Worm (Caenorhabditis elegans) whole organism, young adult: ENCODE data around the gene F33D4.4.

Experiments used
- B0035.1 ChIP-seq: sonication (generic microtip); optimal IDR thresholded peaks from 2 replicates; lab custom pipeline; 2016; ENCODE audit warnings: missing genetic modification characterization, mild to moderate bottlenecking, missing compliant biosample characterization, missing genotype, missing genetic modification reagents
- C06A6.2 ChIP-seq: fragments of 200-800 bp; sonication (Bioruptor generic); conservative IDR thresholded peaks from 2 replicates; pipeline ENCODE4 v1.3.6; 2022; ENCODE audit warnings: missing genetic modification characterization, missing compliant biosample characterization
- F37B4.10 ChIP-seq: fragments of 200-800 bp; sonication (Bioruptor generic); IDR thresholded peaks from 2 replicates; pipeline ENCODE4 v1.3.6; 2022; ENCODE audit warnings: missing genetic modification characterization, missing compliant biosample characterization
- F39B2.1 ChIP-seq: fragments of 200-800 bp; sonication (Bioruptor generic); IDR thresholded peaks from 2 replicates; pipeline ENCODE4 v1.3.6; 2022; ENCODE audit warnings: missing genetic modification reagents, missing genetic modification characterization, missing compliant biosample characterization
- K11D2.4 ChIP-seq: fragments of 200-800 bp; sonication (Bioruptor generic); IDR thresholded peaks from 2 replicates; pipeline ENCODE4 v1.3.6; 2022; ENCODE audit warnings: missing genetic modification reagents, missing genetic modification characterization, missing compliant biosample characterization
- T26A5.8 ChIP-seq: sonication (generic microtip); optimal IDR thresholded peaks from 2 replicates; lab custom pipeline; 2016; ENCODE audit warnings: missing genetic modification characterization, missing compliant biosample characterization
- Y53F4B.3 ChIP-seq: fragments of 200-800 bp; sonication (Bioruptor generic); IDR thresholded peaks from 2 replicates; pipeline ENCODE4 v1.3.6; 2022; ENCODE audit warnings: missing genetic modification reagents, missing genetic modification characterization, missing compliant biosample characterization
- akir-1 ChIP-seq: fragments of 200-800 bp; sonication (Bioruptor generic); optimal IDR thresholded peaks from 2 replicates; lab custom pipeline; 2018; ENCODE audit warnings: mild to moderate bottlenecking, missing genetic modification characterization, moderate library complexity, missing compliant biosample characterization
- ama-1 ChIP-seq, 3 experiments: fragments of 150-350 bp in 1 of 3; sonication (generic microtip) in 2 of 3; optimal IDR thresholded peaks; 2 replicates each; lab custom pipeline; 2014 to 2018; ENCODE audit warnings: missing biosample characterization in 2 of 3, missing genetic modification characterization in 2 of 3, missing genetic modification reagents in 2 of 3
- aptf-3 ChIP-seq: fragments of 200-800 bp; sonication (Bioruptor generic); IDR thresholded peaks from 2 replicates; pipeline ENCODE4 v1.3.6; 2022; ENCODE audit warnings: missing genetic modification characterization, missing compliant biosample characterization
- attf-6 ChIP-seq: fragments of 200-800 bp; sonication (Bioruptor generic); IDR thresholded peaks from 2 replicates; pipeline ENCODE4 v1.3.6; 2022; ENCODE audit warnings: missing genetic modification reagents, missing genetic modification characterization, missing compliant biosample characterization
- bed-1 ChIP-seq: fragments of 200-800 bp; sonication (Bioruptor generic); IDR thresholded peaks from 2 replicates; pipeline ENCODE4 v1.3.6; 2022; ENCODE audit warnings: missing genetic modification reagents, missing genetic modification characterization, missing compliant biosample characterization
- ceh-100 ChIP-seq: fragments of 200-800 bp; sonication (Bioruptor generic); IDR thresholded peaks from 2 replicates; pipeline ENCODE4 v1.3.6; 2022; ENCODE audit warnings: missing genetic modification reagents, missing genetic modification characterization, missing compliant biosample characterization
- ceh-40 ChIP-seq: fragments of 200-800 bp; sonication (Bioruptor generic); IDR thresholded peaks from 2 replicates; pipeline ENCODE4 v1.3.6; 2022; ENCODE audit warnings: missing genetic modification characterization, missing compliant biosample characterization
- chd-7 ChIP-seq: sonication (generic microtip); optimal IDR thresholded peaks from 2 replicates; lab custom pipeline; 2016; ENCODE audit warnings: mild to moderate bottlenecking, missing genetic modification characterization, moderate library complexity, missing compliant biosample characterization
- die-1 ChIP-seq: sonication (generic microtip); optimal IDR thresholded peaks from 2 replicates; lab custom pipeline; 2016; ENCODE audit warnings: missing genotype, mild to moderate bottlenecking, missing genetic modification characterization, missing compliant biosample characterization
- egl-44 ChIP-seq: fragments of 200-800 bp; sonication (Bioruptor generic); IDR thresholded peaks from 2 replicates; pipeline ENCODE4 v1.3.6; 2022; ENCODE audit warnings: missing genetic modification reagents, missing genetic modification characterization, missing compliant biosample characterization
- egrh-3 ChIP-seq: fragments of 200-800 bp; sonication (Bioruptor generic); IDR thresholded peaks from 2 replicates; pipeline ENCODE4 v1.3.6; 2022; ENCODE audit warnings: missing genetic modification reagents, missing genetic modification characterization, missing compliant biosample characterization
- gei-17 ChIP-seq: fragments of 200-800 bp; sonication (Bioruptor generic); optimal IDR thresholded peaks from 2 replicates; lab custom pipeline; 2018; ENCODE audit warnings: mild to moderate bottlenecking, missing genetic modification characterization, missing compliant biosample characterization
- him-1 ChIP-seq: sonication (generic microtip); optimal IDR thresholded peaks from 2 replicates; lab custom pipeline; 2016; ENCODE audit warnings: missing genotype, missing genetic modification reagents, missing genetic modification characterization, missing compliant biosample characterization
- hlh-12 ChIP-seq: sonication (generic microtip); optimal IDR thresholded peaks from 2 replicates; lab custom pipeline; 2016; ENCODE audit warnings: missing genetic modification characterization, missing compliant biosample characterization
- let-607 ChIP-seq, 2 experiments: fragments of 200-800 bp in 1 of 2; sonication (Bioruptor generic) in 1 of 2; sonication (generic microtip) in 1 of 2; optimal IDR thresholded peaks; 2 replicates each; lab custom pipeline; 2016 to 2018; ENCODE audit warnings: mild to moderate bottlenecking in 2 of 2, missing compliant biosample characterization in 2 of 2, missing genetic modification characterization in 2 of 2, moderate library complexity in 2 of 2, missing genotype in 1 of 2
- lin-35 ChIP-seq, 3 experiments: fragments of 150-350 bp in 2 of 3; sonication (generic microtip) in 1 of 3; optimal IDR thresholded peaks; 2 replicates each; lab custom pipeline; 2014 to 2018; ENCODE audit warnings: missing biosample characterization in 3 of 3, missing genetic modification characterization in 3 of 3, missing genetic modification reagents in 3 of 3
- lsy-27 ChIP-seq: sonication (generic microtip); optimal IDR thresholded peaks from 2 replicates; lab custom pipeline; 2017; ENCODE audit warnings: missing genetic modification characterization, mild to moderate bottlenecking, missing compliant biosample characterization, antibody characterized with exemption, missing genotype, borderline replicate concordance; ENCODE audit not compliant: insufficient read depth
- madf-8 ChIP-seq: fragments of 200-800 bp; sonication (Bioruptor generic); conservative IDR thresholded peaks from 2 replicates; pipeline ENCODE4 v1.3.6; 2022; ENCODE audit warnings: missing genetic modification reagents, missing genetic modification characterization, missing compliant biosample characterization
- mcd-1 ChIP-seq: fragments of 200-800 bp; sonication (Bioruptor generic); IDR thresholded peaks from 2 replicates; pipeline ENCODE4 v1.3.6; 2022; ENCODE audit warnings: missing genetic modification reagents, missing genetic modification characterization, missing compliant biosample characterization
- nfya-1 ChIP-seq: sonication (generic microtip); optimal IDR thresholded peaks from 2 replicates; lab custom pipeline; 2017; ENCODE audit warnings: antibody characterized with exemption, missing compliant biosample characterization, missing genetic modification characterization, borderline replicate concordance; ENCODE audit not compliant: insufficient read depth
- nhr-179 ChIP-seq: sonication (generic microtip); optimal IDR thresholded peaks from 2 replicates; lab custom pipeline; 2016; ENCODE audit warnings: mild to moderate bottlenecking, missing genetic modification characterization, missing compliant biosample characterization
- nhr-80 ChIP-seq: sonication (generic microtip); optimal IDR thresholded peaks from 2 replicates; lab custom pipeline; 2016; ENCODE audit warnings: missing genetic modification characterization, missing compliant biosample characterization
- rcor-1 ChIP-seq: fragments of 200-800 bp; sonication (Bioruptor generic); IDR thresholded peaks from 2 replicates; pipeline ENCODE4 v1.3.6; 2022; ENCODE audit warnings: missing genetic modification reagents, missing genetic modification characterization, missing compliant biosample characterization
- sdz-38 ChIP-seq: sonication (generic microtip); optimal IDR thresholded peaks from 2 replicates; lab custom pipeline; 2016; ENCODE audit warnings: missing genotype, missing genetic modification characterization, missing compliant biosample characterization
- sea-2 ChIP-seq: fragments of 200-800 bp; sonication (Bioruptor generic); IDR thresholded peaks from 2 replicates; pipeline ENCODE4 v1.3.6; 2022; ENCODE audit warnings: missing genetic modification characterization, missing compliant biosample characterization
- snpc-1.1 ChIP-seq: sonication (generic microtip); optimal IDR thresholded peaks from 2 replicates; lab custom pipeline; 2017; ENCODE audit warnings: missing genetic modification characterization, mild to moderate bottlenecking, missing compliant biosample characterization, antibody characterized with exemption, moderate library complexity, missing genotype, missing genetic modification reagents; ENCODE audit not compliant: insufficient read depth
- tlf-1 ChIP-seq: fragments of 200-800 bp; sonication (Bioruptor generic); optimal IDR thresholded peaks from 2 replicates; lab custom pipeline; 2018; ENCODE audit warnings: mild to moderate bottlenecking, missing genetic modification characterization, missing compliant biosample characterization
- unc-130 ChIP-seq: sonication (generic microtip); optimal IDR thresholded peaks from 2 replicates; lab custom pipeline; 2016; ENCODE audit warnings: missing genetic modification reagents, missing genetic modification characterization, missing compliant biosample characterization
- xnd-1 ChIP-seq: sonication (generic microtip); optimal IDR thresholded peaks from 2 replicates; lab custom pipeline; 2016; ENCODE audit warnings: missing genotype, missing genetic modification reagents, missing genetic modification characterization, missing compliant biosample characterization
- zfh-2 ChIP-seq: fragments of 200-800 bp; sonication (Bioruptor generic); conservative IDR thresholded peaks from 2 replicates; pipeline ENCODE4 v1.3.6; 2022; ENCODE audit warnings: missing genetic modification reagents, missing genetic modification characterization, missing compliant biosample characterization
- ztf-3 ChIP-seq: fragments of 200-800 bp; sonication (Bioruptor generic); optimal IDR thresholded peaks from 2 replicates; lab custom pipeline; 2018; ENCODE audit warnings: mild to moderate bottlenecking, missing genetic modification characterization, missing compliant biosample characterization

F33D4.4 gene

DNA sequence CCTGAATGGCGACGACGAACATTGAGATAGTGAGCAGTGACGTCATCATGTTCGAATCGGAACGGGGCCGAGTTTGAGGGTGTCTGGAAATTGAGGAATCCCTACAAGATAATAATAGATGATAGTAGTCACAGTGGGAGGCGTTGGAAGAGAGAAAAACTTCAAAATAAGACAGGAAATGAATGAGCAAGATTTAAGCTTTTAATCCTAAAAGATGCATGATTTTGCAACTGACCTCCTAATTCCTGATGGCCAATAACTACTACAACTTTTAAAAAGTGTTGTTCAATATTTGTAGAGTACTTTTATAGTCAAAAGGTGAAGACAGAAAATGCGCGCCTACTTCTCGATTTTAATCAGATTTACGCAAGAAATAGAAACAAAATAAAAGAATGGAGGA lies 8.4 kb downstream of the F33D4.4 start, which contains the start of gene flp-13:
flp-13 (minus strand) TSS at position 101 of the 400 bp plus-strand sequence.
- TF ChIP-seq gei-17 (GFP tag; lab: Kevin White, UChicago) (no peak), K11D2.4 (GFP tag; lab: Robert Waterston, UW) (no peak), lsy-27 (no peak), aptf-3 (GFP tag; lab: Robert Waterston, UW) (no peak), ceh-40 (GFP tag; lab: Robert Waterston, UW) (no peak), zfh-2 (GFP tag; lab: Robert Waterston, UW) (no peak), ama-1 (optimal IDR thresholded peaks at IDR 0.05; lab: Kevin White, UChicago) (no peak), ama-1 (GFP tag; optimal IDR thresholded peaks at IDR 0.05; lab: Kevin White, UChicago) (no peak), egrh-3 (GFP tag; lab: Robert Waterston, UW) (no peak), akir-1 (GFP tag; lab: Kevin White, UChicago) (no peak), hlh-12 (no peak), snpc-1.1 (tag; lab: Kevin White, UChicago) (no peak), sea-2 (GFP tag; lab: Robert Waterston, UW) (no peak), T26A5.8 (tag; lab: Kevin White, UChicago) (no peak), nhr-179 (tag; lab: Kevin White, UChicago) (no peak), tlf-1 (GFP tag; lab: Kevin White, UChicago) (no peak), C06A6.2 (GFP tag; lab: Robert Waterston, UW) (no peak), egl-44 (GFP tag; lab: Robert Waterston, UW) (no peak)

DNA sequence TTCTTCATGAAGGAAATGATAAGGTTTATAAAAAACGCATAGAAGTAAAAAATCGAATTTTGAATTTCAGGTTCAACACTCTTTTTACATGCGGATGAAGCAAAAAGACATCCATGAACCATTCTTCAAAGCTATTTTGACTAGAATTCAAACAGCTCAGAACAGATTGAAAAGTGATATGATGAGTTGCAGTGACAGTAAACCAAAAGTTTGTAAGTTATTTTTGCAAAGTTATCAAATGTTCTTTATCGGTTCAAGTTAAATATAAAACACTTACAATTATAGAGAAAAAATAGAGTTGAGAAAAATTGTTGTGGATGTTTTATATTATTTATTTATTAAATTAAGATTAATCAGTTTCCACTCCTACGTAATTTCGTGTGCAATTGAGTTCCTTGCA lies 14.3 kb downstream of the F33D4.4 start:
- TF ChIP-seq let-607 (tag; optimal IDR thresholded peaks at IDR 0.05; lab: Kevin White, UChicago): no peak
- TF ChIP-seq F37B4.10 (GFP tag; lab: Robert Waterston, UW): no peak
- no peak for TF ChIP-seq die-1 (tag; lab: Kevin White, UChicago)
- no peak for TF ChIP-seq rcor-1
- no peak for TF ChIP-seq Y53F4B.3 (GFP tag; lab: Robert Waterston, UW)
- no peak for TF ChIP-seq lin-35 (GFP tag; optimal IDR thresholded peaks at IDR 0.05; lab: Kevin White, UChicago)
- no peak for TF ChIP-seq attf-6 (GFP tag; lab: Robert Waterston, UW)
- TF ChIP-seq him-1 (tag; lab: Kevin White, UChicago): no peak
- TF ChIP-seq nfya-1 (tag; lab: Kevin White, UChicago): no peak
- no peak for TF ChIP-seq B0035.1
- no peak for TF ChIP-seq chd-7
- no peak for TF ChIP-seq ztf-3 (GFP tag; lab: Kevin White, UChicago)
- TF ChIP-seq unc-130 (GFP tag; lab: Kevin White, UChicago): no peak
- no peak for TF ChIP-seq F39B2.1 (GFP tag; lab: Robert Waterston, UW)
- TF ChIP-seq sdz-38 (tag; lab: Kevin White, UChicago): no peak
- no peak for TF ChIP-seq ceh-100 (GFP tag; lab: Robert Waterston, UW)
- TF ChIP-seq madf-8: no peak
- TF ChIP-seq bed-1 (GFP tag; lab: Robert Waterston, UW): no peak
- TF ChIP-seq mcd-1 (GFP tag; lab: Robert Waterston, UW): no peak
- TF ChIP-seq, all 124 proteins: peak for 0

DNA sequence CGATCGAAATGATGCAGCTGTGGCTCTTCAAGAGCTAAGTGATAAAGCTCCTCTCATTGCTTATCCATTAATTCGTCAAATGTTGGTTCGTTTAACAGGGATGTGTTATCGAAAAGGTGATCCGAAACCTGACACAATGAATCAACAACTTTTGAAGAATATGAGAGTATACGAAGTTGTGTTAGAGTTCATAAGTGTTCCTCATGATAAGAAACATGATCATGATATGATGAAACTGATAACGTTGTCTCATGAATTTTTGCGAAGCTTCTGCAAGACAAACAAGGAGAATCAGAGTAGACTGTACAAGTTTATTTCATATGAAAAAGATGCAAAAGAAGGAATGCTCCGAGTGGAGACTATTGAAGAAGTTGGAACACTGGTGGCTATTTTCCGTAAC lies 17.4 kb downstream of the F33D4.4 start:
- TF ChIP-seq xnd-1 (tag; lab: Kevin White, UChicago): no peak
- peak; percentile 46 for TF ChIP-seq nhr-80 (tag; lab: Kevin White, UChicago)
